Worm (Caenorhabditis elegans): ENCODE measurements around the gene mttu-1.
"Not testable (repeated sequence)": the region's sequence is repeated elsewhere in the genome, so short reads cannot be mapped to it uniquely, and the experiment has no call there.

Gene mttu-1

ce11 chrIV:11329269-11329668 is 32.6 kb upstream of the mttu-1 start, which contains the start of gene leo-1:
Gene leo-1 (minus strand): TSS chrIV:11329369.
- no peak for TF ChIP-seq ztf-11 (tag; optimal IDR thresholded peaks at IDR 0.05)
- TF ChIP-seq lin-11 (tag; optimal IDR thresholded peaks at IDR 0.05), result no peak
- TF ChIP-seq ztf-4 (tag; optimal IDR thresholded peaks at IDR 0.05), result no peak
- no peak for TF ChIP-seq dmd-4 (tag; optimal IDR thresholded peaks at IDR 0.05)
- TF ChIP-seq skn-1 (tag; optimal IDR thresholded peaks at IDR 0.05), result no peak
- no peak for TF ChIP-seq fos-1 (tag; optimal IDR thresholded peaks at IDR 0.05)
- TF ChIP-seq elt-3 (tag; optimal IDR thresholded peaks at IDR 0.05), result no peak
- TF ChIP-seq peb-1 (tag; optimal IDR thresholded peaks at IDR 0.05), result no peak
- TF ChIP-seq mbf-1 (tag; optimal IDR thresholded peaks at IDR 0.05), result no peak
- no peak for TF ChIP-seq nhr-6 (tag; optimal IDR thresholded peaks at IDR 0.05)
- TF ChIP-seq sma-3 (GFP tag; optimal IDR thresholded peaks at IDR 0.05), result no peak

ce11 chrIV:11326939-11327565 is 30.4 kb upstream of the mttu-1 start, which contains the start of gene B0035.21:
Gene B0035.21 (plus strand): TSS chrIV:11327260.
- no peak for TF ChIP-seq nhr-77 (tag; optimal IDR thresholded peaks at IDR 0.05)
- no peak for TF ChIP-seq sem-4 (tag; optimal IDR thresholded peaks at IDR 0.05)
- TF ChIP-seq lin-11 (tag; optimal IDR thresholded peaks at IDR 0.05), result no peak
- TF ChIP-seq ztf-4 (tag; optimal IDR thresholded peaks at IDR 0.05), result no peak
- TF ChIP-seq F13H6.1 (tag; optimal IDR thresholded peaks at IDR 0.05), result no peak
- TF ChIP-seq nhr-21 (tag; optimal IDR thresholded peaks at IDR 0.05), result no peak
- TF ChIP-seq blmp-1 (tag; optimal IDR thresholded peaks at IDR 0.05; ENCODE audit: insufficient read depth), result no peak
- no peak for TF ChIP-seq sma-9 (GFP tag; optimal IDR thresholded peaks at IDR 0.05)
- TF ChIP-seq sma-9 (tag; optimal IDR thresholded peaks at IDR 0.05), result no peak
- no peak for TF ChIP-seq elt-1 (tag; optimal IDR thresholded peaks at IDR 0.05)
- TF ChIP-seq R02D3.7 (tag; optimal IDR thresholded peaks at IDR 0.05), result no peak
- no peak for TF ChIP-seq gmeb-1 (tag; optimal IDR thresholded peaks at IDR 0.05)

ce11 chrIV:11324741-11325140 is 28.1 kb upstream of the mttu-1 start, which contains the start of gene his-48:
Gene his-48 (plus strand): TSS chrIV:11324745.
- TF ChIP-seq blmp-1 (tag; optimal IDR thresholded peaks at IDR 0.05; ENCODE audit: insufficient read depth); snpc-4 (tag; optimal IDR thresholded peaks at IDR 0.05); nhr-77 (tag; optimal IDR thresholded peaks at IDR 0.05): not testable (repeated sequence)

- no peak for TF ChIP-seq ztf-11 (tag; optimal IDR thresholded peaks at IDR 0.05)
- TF ChIP-seq nhr-25 (tag; optimal IDR thresholded peaks at IDR 0.05), result no peak
- no peak for TF ChIP-seq nhr-237 (tag; optimal IDR thresholded peaks at IDR 0.05)
- TF ChIP-seq Y55F3AM.14 (GFP tag; optimal IDR thresholded peaks at IDR 0.05), result no peak
- TF ChIP-seq mab-5 (tag; optimal IDR thresholded peaks at IDR 0.05), result no peak
- no peak for TF ChIP-seq nhr-12 (tag; optimal IDR thresholded peaks at IDR 0.05)
- TF ChIP-seq gmeb-1 (tag; optimal IDR thresholded peaks at IDR 0.05), result no peak
- no peak for TF ChIP-seq mdl-1 (tag; optimal IDR thresholded peaks at IDR 0.05)
- no peak for TF ChIP-seq elt-3 (tag; optimal IDR thresholded peaks at IDR 0.05)
Observed at ce11 chrIV:11323666-11324065, 27.0 kb upstream of the mttu-1 start.

- TF ChIP-seq mdl-1 (tag; optimal IDR thresholded peaks at IDR 0.05) (no peak), lin-13 (GFP tag; optimal IDR thresholded peaks at IDR 0.05) (no peak), nhr-12 (tag; optimal IDR thresholded peaks at IDR 0.05) (no peak), gmeb-1 (tag; optimal IDR thresholded peaks at IDR 0.05) (no peak), elt-1 (tag; optimal IDR thresholded peaks at IDR 0.05) (no peak), nhr-25 (tag; optimal IDR thresholded peaks at IDR 0.05) (no peak), ama-1 (optimal IDR thresholded peaks at IDR 0.05) (no peak), sma-3 (GFP tag; optimal IDR thresholded peaks at IDR 0.05) (no peak), C34F6.9 (tag; optimal IDR thresholded peaks at IDR 0.05) (no peak), ZK546.5 (tag; optimal IDR thresholded peaks at IDR 0.05) (no peak), zag-1 (tag; optimal IDR thresholded peaks at IDR 0.05) (no peak), mab-5 (tag; optimal IDR thresholded peaks at IDR 0.05) (no peak), sem-4 (tag; optimal IDR thresholded peaks at IDR 0.05) (no peak), nhr-23 (tag; optimal IDR thresholded peaks at IDR 0.05) (no peak), nhr-129 (tag; optimal IDR thresholded peaks at IDR 0.05) (no peak), ztf-11 (tag; optimal IDR thresholded peaks at IDR 0.05) (no peak), peb-1 (tag; optimal IDR thresholded peaks at IDR 0.05) (no peak)
Observed at ce11 chrIV:11320500-11320899, 23.8 kb upstream of the mttu-1 start, which contains the start of gene edg-1. Gene edg-1 (plus strand): TSS chrIV:11320800.
